Worm (Caenorhabditis elegans): ENCODE measurements around the gene BE10.4.

- no peak for TF ChIP-seq tbx-37 (GFP tag; conservative IDR thresholded peaks at IDR 0.05)
- no peak for TF ChIP-seq aly-1 (tag; optimal IDR thresholded peaks at IDR 0.05)
- TF ChIP-seq ama-1 (optimal IDR thresholded peaks at IDR 0.05), result no peak
- no peak for TF ChIP-seq ceh-13 (GFP tag; optimal IDR thresholded peaks at IDR 0.05)
- no peak for TF ChIP-seq hnd-1 (tag; optimal IDR thresholded peaks at IDR 0.05)
- no peak for TF ChIP-seq ets-7 (tag; optimal IDR thresholded peaks at IDR 0.05)
- no peak for TF ChIP-seq sea-1 (GFP tag; conservative IDR thresholded peaks at IDR 0.05)
Observed at ce11 chrIII:12833079-12833478, 19.8 kb downstream of the BE10.4 start.
